Worm (Caenorhabditis elegans): ENCODE measurements around the gene F18E9.7.

DNA sequence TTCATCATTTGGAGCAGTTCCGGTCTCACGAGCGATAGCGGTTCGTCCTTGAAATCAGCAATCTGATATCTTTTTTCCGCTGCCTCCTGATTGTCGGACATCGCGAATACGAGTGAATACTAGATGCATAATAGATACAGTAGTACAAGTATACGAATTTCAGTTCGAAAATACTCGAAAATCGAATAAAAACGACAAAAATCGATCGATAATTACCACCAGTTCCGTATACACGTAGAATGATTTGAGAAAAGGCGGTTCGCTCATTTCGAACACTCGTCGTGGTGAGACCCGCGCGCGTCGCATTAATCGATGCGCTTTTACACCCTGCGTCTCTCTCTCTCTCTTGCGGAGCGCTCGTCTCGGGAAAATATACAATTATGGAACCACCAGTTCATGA is 49.5 kb upstream of the F18E9.7 start, which contains the start of gene F12D9.2:
- TF ChIP-seq nhr-28 (tag; optimal IDR thresholded peaks at IDR 0.05) (no peak), unc-62 (GFP tag; optimal IDR thresholded peaks at IDR 0.05) (no peak), nhr-12 (tag; optimal IDR thresholded peaks at IDR 0.05) (no peak), mab-5 (tag; optimal IDR thresholded peaks at IDR 0.05) (no peak), zip-8 (tag; optimal IDR thresholded peaks at IDR 0.05) (no peak), ztf-11 (tag; optimal IDR thresholded peaks at IDR 0.05) (no peak), ces-1 (GFP tag; optimal IDR thresholded peaks at IDR 0.05) (no peak), ceh-43 (GFP tag; optimal IDR thresholded peaks at IDR 0.05) (no peak), mls-2 (tag; optimal IDR thresholded peaks at IDR 0.05) (no peak), unc-120 (tag; optimal IDR thresholded peaks at IDR 0.05; ENCODE audit: poor library complexity, severe bottlenecking) (no peak), pha-4 (tag; optimal IDR thresholded peaks at IDR 0.05) (no peak), snpc-4 (tag; optimal IDR thresholded peaks at IDR 0.05) (no peak)

All from whole organism, mixed stage, embryonic.